Worm (Caenorhabditis elegans): ENCODE measurements around the gene ser-1.

DNA sequence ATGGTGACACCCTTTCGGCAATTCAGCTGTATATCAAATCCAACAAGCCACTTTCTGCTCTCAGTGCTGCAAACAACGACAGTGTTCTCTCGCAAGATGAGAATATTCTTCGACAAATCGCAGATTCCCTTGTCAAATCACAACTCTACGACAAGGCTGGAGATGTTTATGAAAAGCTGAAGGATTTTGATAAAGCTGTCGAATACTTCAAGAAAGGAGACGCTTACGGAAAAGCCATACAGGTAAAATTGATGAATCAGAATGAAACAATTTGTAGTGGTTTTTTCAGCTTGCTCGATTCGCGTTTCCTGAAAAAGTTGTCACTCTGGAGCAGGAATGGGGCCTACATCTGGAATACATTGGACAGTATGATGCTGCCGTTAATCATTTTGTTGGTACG is 33.4 kb upstream of the ser-1 start:
- TF ChIP-seq unc-39 (tag; optimal IDR thresholded peaks at IDR 0.05) (no peak), nhr-28 (tag; optimal IDR thresholded peaks at IDR 0.05) (no peak)

Measured in whole organism, L4 larva.